Fruit fly (Drosophila melanogaster): ENCODE measurements around the gene CG34179.

CG34179 gene

dm6 chr2L:6062382-6063082, 14.0 kb upstream of the CG34179 start, which contains the start of the genes ND-51 and CG13994 (continued):
- TF ChIP-seq Hr38 (GFP tag; optimal IDR thresholded peaks at IDR 0.05) (no peak), CG8632 (GFP tag; optimal IDR thresholded peaks at IDR 0.05) (peak; percentile 45), topi (GFP tag; optimal IDR thresholded peaks at IDR 0.05) (peak; percentile 73), cyc (GFP tag; optimal IDR thresholded peaks at IDR 0.05) (peak; percentile 81), CG6276 (GFP tag; optimal IDR thresholded peaks at IDR 0.05) (no peak), fd85E (GFP tag; optimal IDR thresholded peaks at IDR 0.05) (no peak), Hr4 (GFP tag; optimal IDR thresholded peaks at IDR 0.05) (peak; percentile 86), Sox14 (GFP tag; optimal IDR thresholded peaks at IDR 0.05) (peak; percentile 88), CG10631 (GFP tag; optimal IDR thresholded peaks at IDR 0.05) (peak; percentile 67), dsx (GFP tag; optimal IDR thresholded peaks at IDR 0.05; ENCODE audit: poor library complexity, severe bottlenecking) (no peak), CG11902 (GFP tag; optimal IDR thresholded peaks at IDR 0.05) (peak; percentile 61), ss (GFP tag; optimal IDR thresholded peaks at IDR 0.05) (no peak), CG1621 (tag; optimal IDR thresholded peaks at IDR 0.05) (peak; percentile 62), eg (GFP tag; IDR thresholded peaks at IDR 0.05) (peak; percentile 79), CG4318 (GFP tag; optimal IDR thresholded peaks at IDR 0.05) (no peak), CG9139 (GFP tag; optimal IDR thresholded peaks at IDR 0.05) (no peak), Blimp-1 (GFP tag; optimal IDR thresholded peaks at IDR 0.05) (no peak), OdsH (GFP tag; optimal IDR thresholded peaks at IDR 0.05) (no peak), dac (GFP tag; optimal IDR thresholded peaks at IDR 0.05) (no peak), achi (GFP tag; optimal IDR thresholded peaks at IDR 0.05) (peak; percentile 100), CG31627 (GFP tag; optimal IDR thresholded peaks at IDR 0.05) (peak; percentile 85), CG6163 (GFP tag; IDR thresholded peaks at IDR 0.05) (peak; percentile 78), CG8119 (GFP tag; IDR thresholded peaks at IDR 0.05) (peak; percentile 49; the same call in 2 of the 3 replicates), CG8319 (GFP tag; optimal IDR thresholded peaks at IDR 0.05) (peak; percentile 43), Ets21C (GFP tag; optimal IDR thresholded peaks at IDR 0.05) (peak; percentile 54), Eip78C (GFP tag) (peak; percentile 91)

- no peak for TF ChIP-seq Hr4 (GFP tag; optimal IDR thresholded peaks at IDR 0.05)
- TF ChIP-seq Sox102F (GFP tag; optimal IDR thresholded peaks at IDR 0.05) = no peak
- no peak for TF ChIP-seq CG8319 (GFP tag; optimal IDR thresholded peaks at IDR 0.05)
- TF ChIP-seq ss (GFP tag; optimal IDR thresholded peaks at IDR 0.05) = no peak
- no peak for TF ChIP-seq Sox15 (GFP tag; optimal IDR thresholded peaks at IDR 0.05)
- TF ChIP-seq Eip78C (GFP tag) = no peak
- no peak for TF ChIP-seq Eip93F (GFP tag; optimal IDR thresholded peaks at IDR 0.05)
- TF ChIP-seq CG6854 (GFP tag; optimal IDR thresholded peaks at IDR 0.05) = no peak
- TF ChIP-seq CG31627 (GFP tag; optimal IDR thresholded peaks at IDR 0.05) = no peak
- no peak for TF ChIP-seq dac (GFP tag; optimal IDR thresholded peaks at IDR 0.05)
These were observed 11.7 kb upstream of the CG34179 start, which contains the start of gene CG34180 for dm6 chr2L:6060210-6060609. Gene CG34180, plus strand, starts transcription at chr2L:6060510.

dm6 chr2L:6053874-6054469, 5.5 kb upstream of the CG34179 start, which contains the start of gene CG13995:
Gene CG13995, plus strand, starts transcription at chr2L:6054302.
- TF ChIP-seq ss (GFP tag; optimal IDR thresholded peaks at IDR 0.05) (peak; percentile 8 to 19), CG15336 (GFP tag; IDR thresholded peaks at IDR 0.05) (0 out of 2 replicates have a peak, but pooled peaks have one; percentile 20), Eip93F (GFP tag; optimal IDR thresholded peaks at IDR 0.05) (no peak), Sox14 (GFP tag; optimal IDR thresholded peaks at IDR 0.05) (no peak), CG16779 (tag; optimal IDR thresholded peaks at IDR 0.05) (no peak), Met (GFP tag; optimal IDR thresholded peaks at IDR 0.05) (no peak), CG1621 (tag; optimal IDR thresholded peaks at IDR 0.05) (peak; percentile 53), vri (GFP tag; optimal IDR thresholded peaks at IDR 0.05) (no peak), CG11762 (GFP tag; optimal IDR thresholded peaks at IDR 0.05; ENCODE audit: insufficient read depth) (no peak), CG34406 (GFP tag; optimal IDR thresholded peaks at IDR 0.05) (no peak), CG31627 (GFP tag; optimal IDR thresholded peaks at IDR 0.05) (no peak), Eip75B (GFP tag; optimal IDR thresholded peaks at IDR 0.05) (no peak), Sox102F (GFP tag; optimal IDR thresholded peaks at IDR 0.05) (no peak), esn (GFP tag; optimal IDR thresholded peaks at IDR 0.05) (no peak), fd85E (GFP tag; optimal IDR thresholded peaks at IDR 0.05) (no peak), cyc (GFP tag; optimal IDR thresholded peaks at IDR 0.05) (no peak)
